Fruit fly (Drosophila melanogaster) S2 (cell line): ENCODE results near the gene CG1440.

Source experiments
- CG8478 ChIP-seq: fragments of >200 bp; optimal IDR thresholded peaks from 2 replicates; lab custom pipeline; 2018
- CTCF ChIP-seq, 2 experiments: fragments of >200 bp; optimal IDR thresholded peaks; 2 replicates each; lab custom pipeline; 2018

Gene CG1440

dm6 chrX:8450214-8450904, 13.5 kb downstream of the CG1440 start:
- TF ChIP-seq CTCF (optimal IDR thresholded peaks at IDR 0.05; lab: Kevin White, UChicago) (no peak), CG8478 (lab: Kevin White, UChicago) (no peak)

- TF ChIP-seq CG8478 (lab: Kevin White, UChicago), result no peak
- no peak for TF ChIP-seq CTCF (optimal IDR thresholded peaks at IDR 0.05; lab: Kevin White, UChicago)
These were observed 15.3 kb downstream of the CG1440 start for dm6 chrX:8452163-8452562.

- TF ChIP-seq CTCF (optimal IDR thresholded peaks at IDR 0.05; lab: Kevin White, UChicago), result no peak
- TF ChIP-seq CG8478 (lab: Kevin White, UChicago), result no peak
These were observed 18.2 kb downstream of the CG1440 start, which contains the start of gene org-1 for dm6 chrX:8455019-8455555. Gene org-1, minus strand, starts transcription at chrX:8455069.

- TF ChIP-seq CG8478 (lab: Kevin White, UChicago) (no peak), CTCF (optimal IDR thresholded peaks at IDR 0.05; lab: Kevin White, UChicago) (no peak)
These were observed 20.7 kb downstream of the CG1440 start, which contains the start of gene CG32713 for dm6 chrX:8457532-8457931. Gene CG32713, minus strand, starts transcription at chrX:8457632.

dm6 chrX:8459452-8460040, 22.7 kb downstream of the CG1440 start:
- TF ChIP-seq CG8478 (lab: Kevin White, UChicago) (no peak), CTCF (optimal IDR thresholded peaks at IDR 0.05; lab: Kevin White, UChicago) (no peak)

- TF ChIP-seq CTCF (optimal IDR thresholded peaks at IDR 0.05; lab: Kevin White, UChicago), result no peak
- TF ChIP-seq CG8478 (lab: Kevin White, UChicago), result no peak
These were observed 23.4 kb downstream of the CG1440 start for dm6 chrX:8460232-8460631.

dm6 chrX:8460686-8461085, 23.8 kb downstream of the CG1440 start, which contains the start of gene CG15347:
Gene CG15347, minus strand, starts transcription at chrX:8460898.
- TF ChIP-seq CTCF (optimal IDR thresholded peaks at IDR 0.05; lab: Kevin White, UChicago), result no peak
- no peak for TF ChIP-seq CG8478 (lab: Kevin White, UChicago)

dm6 chrX:8461147-8461546, 24.3 kb downstream of the CG1440 start, which contains the start of gene Es2:
Gene Es2, plus strand, starts transcription at chrX:8461479.
- TF ChIP-seq CTCF (optimal IDR thresholded peaks at IDR 0.05; lab: Kevin White, UChicago) (no peak), CG8478 (lab: Kevin White, UChicago) (no peak)

dm6 chrX:8464378-8465036, 27.6 kb downstream of the CG1440 start, which contains the start of gene Sptr:
Gene Sptr, minus strand, starts transcription at chrX:8464438.
- TF ChIP-seq CTCF (optimal IDR thresholded peaks at IDR 0.05; lab: Kevin White, UChicago) (no peak), CG8478 (lab: Kevin White, UChicago) (no peak)

- TF ChIP-seq CG8478 (lab: Kevin White, UChicago) (no peak), CTCF (optimal IDR thresholded peaks at IDR 0.05; lab: Kevin White, UChicago) (no peak)
These were observed 29.9 kb downstream of the CG1440 start for dm6 chrX:8466729-8467215.

dm6 chrX:8468962-8469459, 32.2 kb downstream of the CG1440 start, which contains the start of gene CG12116:
Gene CG12116, minus strand, starts transcription at chrX:8469012.
- TF ChIP-seq CTCF (optimal IDR thresholded peaks at IDR 0.05; lab: Kevin White, UChicago) (no peak), CG8478 (lab: Kevin White, UChicago) (no peak)

- TF ChIP-seq CTCF (optimal IDR thresholded peaks at IDR 0.05; lab: Kevin White, UChicago), result no peak
- TF ChIP-seq CG8478 (lab: Kevin White, UChicago), result no peak
These were observed 32.7 kb downstream of the CG1440 start for dm6 chrX:8469606-8470005.

- TF ChIP-seq CG8478 (lab: Kevin White, UChicago) (no peak), CTCF (optimal IDR thresholded peaks at IDR 0.05; lab: Kevin White, UChicago) (no peak)
These were observed 33.7 kb downstream of the CG1440 start, which contains the start of gene Cp7Fa for dm6 chrX:8470588-8470987. Gene Cp7Fa, plus strand, starts transcription at chrX:8470888.

dm6 chrX:8473339-8473887, 36.6 kb downstream of the CG1440 start, which contains the start of gene Cp7Fb:
Gene Cp7Fb, plus strand, starts transcription at chrX:8473837.
- no peak for TF ChIP-seq CTCF (optimal IDR thresholded peaks at IDR 0.05; lab: Kevin White, UChicago)
- TF ChIP-seq CG8478 (lab: Kevin White, UChicago), result no peak
